Fruit fly (Drosophila melanogaster) whole organism, wandering third instar larva: ENCODE results near the gene wfs1.

ENCODE experiments used
- CG32264 ChIP-seq: fragments of 200-800 bp; sonication (Bioruptor generic); optimal IDR thresholded peaks from 2 replicates; lab custom pipeline; 2016; ENCODE audit warnings: missing biosample characterization, missing genetic modification characterization
- HLH106 ChIP-seq: fragments of 200-800 bp; optimal IDR thresholded peaks from 3 replicates; lab custom pipeline; 2019; ENCODE audit warnings: missing biosample characterization, mild to moderate bottlenecking, missing genetic modification characterization, moderate library complexity
- Hnf4 ChIP-seq: fragments of 200-800 bp; sonication (Bioruptor generic); optimal IDR thresholded peaks from 2 replicates; lab custom pipeline; 2016; ENCODE audit warnings: missing biosample characterization, mild to moderate bottlenecking, missing genetic modification characterization
- br ChIP-seq: fragments of 200-800 bp; sonication (Bioruptor generic); optimal IDR thresholded peaks from 2 replicates; lab custom pipeline; 2016; ENCODE audit warnings: missing biosample characterization, missing genetic modification characterization
- lola ChIP-seq: fragments of >200 bp; optimal IDR thresholded peaks from 2 replicates; lab custom pipeline; 2017; ENCODE audit warnings: missing biosample characterization, missing genetic modification characterization
- pan ChIP-seq: fragments of >200 bp; optimal IDR thresholded peaks from 2 replicates; lab custom pipeline; 2017
- psq ChIP-seq: fragments of 200-800 bp; sonication (Bioruptor generic); optimal IDR thresholded peaks from 3 replicates; lab custom pipeline; 2017; ENCODE audit warnings: missing biosample characterization, mild to moderate bottlenecking, missing genetic modification characterization, moderate library complexity
- tai ChIP-seq: sonication (Bioruptor generic); optimal IDR thresholded peaks from 2 replicates; lab custom pipeline; 2016; ENCODE audit warnings: missing biosample characterization, missing genetic modification characterization

DNA sequence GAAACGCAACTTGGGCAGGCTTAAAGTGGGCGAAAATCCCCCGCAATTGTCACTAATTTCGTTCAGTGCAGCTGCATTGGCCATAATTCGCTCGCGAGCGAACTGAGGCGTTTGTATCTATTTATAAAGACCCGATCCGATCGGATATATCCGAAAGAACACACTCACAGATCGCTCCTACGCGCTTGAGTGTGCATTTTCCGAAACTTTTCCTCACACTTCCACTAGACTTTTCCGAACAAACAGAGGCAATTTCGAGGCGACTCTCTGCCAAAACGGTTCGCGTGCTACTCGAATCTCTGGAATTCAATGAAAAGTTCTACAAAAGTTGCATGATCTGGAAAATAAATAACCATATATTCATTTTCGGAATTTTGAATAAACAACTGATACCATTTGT is 11.6 kb upstream of the wfs1 start, which contains the start of the genes CG6972 and CCAP:
- TF ChIP-seq br (GFP tag; lab: Kevin White, UChicago) (no peak), CG32264 (GFP tag; lab: Kevin White, UChicago) (no peak), tai (GFP tag; lab: Kevin White, UChicago) (no peak), psq (no peak), HLH106 (tag; lab: Kevin White, UChicago) (no peak), lola (GFP tag; lab: Kevin White, UChicago) (no peak), Hnf4 (GFP tag; lab: Kevin White, UChicago) (no peak), pan (no peak)
